Worm (Caenorhabditis elegans) whole organism, L2 larva: ENCODE results near the gene qns-1.

ENCODE experiments used
- C34F6.9 ChIP-seq: fragments of 150-350 bp; optimal IDR thresholded peaks from 2 replicates; lab custom pipeline; 2014; ENCODE audit warnings: missing biosample characterization, missing genetic modification characterization
- F13H6.1 ChIP-seq: sonication (generic microtip); optimal IDR thresholded peaks from 2 replicates; lab custom pipeline; 2016; ENCODE audit warnings: missing genetic modification characterization, missing compliant biosample characterization
- R02D3.7 ChIP-seq: fragments of 150-350 bp; optimal IDR thresholded peaks from 2 replicates; lab custom pipeline; 2014; ENCODE audit warnings: missing biosample characterization, missing genetic modification characterization
- ZK546.5 ChIP-seq: sonication (generic microtip); optimal IDR thresholded peaks from 2 replicates; lab custom pipeline; 2017; ENCODE audit warnings: missing biosample characterization, missing genetic modification characterization
- alr-1 ChIP-seq: fragments of 150-350 bp; optimal IDR thresholded peaks from 2 replicates; lab custom pipeline; 2014; ENCODE audit warnings: missing biosample characterization, missing genetic modification characterization
- aly-2 ChIP-seq: fragments of 150-350 bp; optimal IDR thresholded peaks from 2 replicates; lab custom pipeline; 2014; ENCODE audit warnings: missing biosample characterization, missing genetic modification characterization
- ama-1 ChIP-seq: fragments of 150-350 bp; optimal IDR thresholded peaks from 2 replicates; lab custom pipeline; 2018; ENCODE audit warnings: inconsistent platforms
- blmp-1 ChIP-seq: sonication (generic microtip); optimal IDR thresholded peaks from 2 replicates; lab custom pipeline; 2017; ENCODE audit warnings: missing genetic modification characterization, mild to moderate bottlenecking, missing compliant biosample characterization, antibody characterized with exemption, moderate library complexity; ENCODE audit not compliant: insufficient read depth
- ceh-82 ChIP-seq: fragments of 150-350 bp; optimal IDR thresholded peaks from 2 replicates; lab custom pipeline; 2014; ENCODE audit warnings: missing biosample characterization, missing genetic modification characterization
- crh-2 ChIP-seq: sonication (generic microtip); optimal IDR thresholded peaks from 2 replicates; lab custom pipeline; 2017; ENCODE audit warnings: missing biosample characterization, missing genetic modification characterization
- dmd-4 ChIP-seq: sonication (generic microtip); optimal IDR thresholded peaks from 2 replicates; lab custom pipeline; 2017; ENCODE audit warnings: missing biosample characterization, missing genetic modification characterization
- egl-27 ChIP-seq: sonication (generic microtip); optimal IDR thresholded peaks from 3 replicates; lab custom pipeline; 2017; ENCODE audit warnings: missing biosample characterization, missing genetic modification reagents, missing genetic modification characterization
- elt-1 ChIP-seq: fragments of 150-350 bp; optimal IDR thresholded peaks from 2 replicates; lab custom pipeline; 2014; ENCODE audit warnings: missing biosample characterization, missing genetic modification characterization
- elt-3 ChIP-seq: sonication (generic microtip); optimal IDR thresholded peaks from 2 replicates; lab custom pipeline; 2017; ENCODE audit warnings: missing biosample characterization, missing genetic modification characterization
- fos-1 ChIP-seq: fragments of 150-350 bp; optimal IDR thresholded peaks from 2 replicates; lab custom pipeline; 2014; ENCODE audit warnings: missing biosample characterization, missing genetic modification characterization
- lin-11 ChIP-seq: fragments of 150-350 bp; sonication (generic microtip); optimal IDR thresholded peaks from 2 replicates; lab custom pipeline; 2014; ENCODE audit warnings: missing biosample characterization, missing genetic modification characterization, inconsistent platforms, mixed read lengths
- lin-39 ChIP-seq: fragments of 150-350 bp; optimal IDR thresholded peaks from 2 replicates; lab custom pipeline; 2014; ENCODE audit warnings: missing biosample characterization, missing genetic modification reagents, missing genetic modification characterization
- lsy-2 ChIP-seq, 2 experiments: fragments of 150-350 bp in 1 of 2; sonication (generic microtip) in 1 of 2; optimal IDR thresholded peaks; 2 replicates each; lab custom pipeline; 2014 to 2017; ENCODE audit warnings: missing biosample characterization in 2 of 2, missing genetic modification characterization in 2 of 2
- mab-5 ChIP-seq: fragments of 150-350 bp; optimal IDR thresholded peaks from 2 replicates; lab custom pipeline; 2014; ENCODE audit warnings: missing biosample characterization, missing genetic modification characterization
- mdl-1 ChIP-seq, 2 experiments: fragments of 150-350 bp in 1 of 2; sonication (generic microtip) in 1 of 2; optimal IDR thresholded peaks; 2 replicates each; lab custom pipeline; 2017; ENCODE audit warnings: missing biosample characterization in 2 of 2, missing genetic modification characterization in 2 of 2
- nhr-12 ChIP-seq: fragments of 150-350 bp; optimal IDR thresholded peaks from 2 replicates; lab custom pipeline; 2014; ENCODE audit warnings: missing biosample characterization, missing genetic modification characterization
- nhr-21 ChIP-seq: fragments of 150-350 bp; optimal IDR thresholded peaks from 2 replicates; lab custom pipeline; 2014; ENCODE audit warnings: missing biosample characterization, missing genetic modification characterization
- nhr-23 ChIP-seq: fragments of 150-350 bp; optimal IDR thresholded peaks from 2 replicates; lab custom pipeline; 2014; ENCODE audit warnings: missing biosample characterization, missing genetic modification reagents, missing genetic modification characterization
- nhr-25 ChIP-seq: fragments of 150-350 bp; sonication (generic microtip); optimal IDR thresholded peaks from 3 replicates; lab custom pipeline; 2014; ENCODE audit warnings: missing biosample characterization, missing genetic modification characterization
- nhr-6 ChIP-seq: fragments of 150-350 bp; optimal IDR thresholded peaks from 2 replicates; lab custom pipeline; 2014; ENCODE audit warnings: missing biosample characterization, missing genetic modification characterization
- nhr-77 ChIP-seq: fragments of 150-350 bp; optimal IDR thresholded peaks from 2 replicates; lab custom pipeline; 2014; ENCODE audit warnings: missing biosample characterization, missing genetic modification characterization
- peb-1 ChIP-seq: fragments of 150-350 bp; optimal IDR thresholded peaks from 2 replicates; lab custom pipeline; 2014; ENCODE audit warnings: missing biosample characterization, missing genetic modification characterization
- skn-1 ChIP-seq: sonication (generic microtip); optimal IDR thresholded peaks from 2 replicates; lab custom pipeline; 2017; ENCODE audit warnings: missing biosample characterization, missing genetic modification characterization
- sma-3 ChIP-seq: sonication (generic microtip); optimal IDR thresholded peaks from 2 replicates; lab custom pipeline; 2016; ENCODE audit warnings: missing genetic modification reagents, missing genetic modification characterization, missing compliant biosample characterization
- sma-9 ChIP-seq, 2 experiments: fragments of 150-350 bp in 1 of 2; sonication (generic microtip) in 1 of 2; optimal IDR thresholded peaks; 2 replicates each; lab custom pipeline; 2014 to 2016; ENCODE audit warnings: missing genetic modification characterization in 2 of 2, mild to moderate bottlenecking in 1 of 2, missing biosample characterization in 1 of 2, missing compliant biosample characterization in 1 of 2, missing genetic modification reagents in 1 of 2, moderate library complexity in 1 of 2
- snpc-4 ChIP-seq: fragments of 150-350 bp; optimal IDR thresholded peaks from 2 replicates; lab custom pipeline; 2014; ENCODE audit warnings: missing biosample characterization, missing genetic modification characterization
- unc-39 ChIP-seq: fragments of 150-350 bp; optimal IDR thresholded peaks from 2 replicates; lab custom pipeline; 2014; ENCODE audit warnings: missing biosample characterization, missing genetic modification characterization
- unc-55 ChIP-seq: fragments of 150-350 bp; sonication (generic microtip); optimal IDR thresholded peaks from 3 replicates; lab custom pipeline; 2014; ENCODE audit warnings: missing biosample characterization, missing genetic modification reagents, missing genetic modification characterization
- unc-62 ChIP-seq: fragments of 150-350 bp; optimal IDR thresholded peaks from 2 replicates; lab custom pipeline; 2014; ENCODE audit warnings: missing biosample characterization, missing genetic modification reagents, missing genetic modification characterization
- zag-1 ChIP-seq: fragments of 150-350 bp; optimal IDR thresholded peaks from 2 replicates; lab custom pipeline; 2014; ENCODE audit warnings: missing biosample characterization, missing genetic modification characterization
- ztf-11 ChIP-seq: sonication (generic microtip); optimal IDR thresholded peaks from 2 replicates; lab custom pipeline; 2017; ENCODE audit warnings: missing biosample characterization, missing genetic modification characterization
- ztf-4 ChIP-seq: fragments of 150-350 bp; optimal IDR thresholded peaks from 2 replicates; lab custom pipeline; 2014; ENCODE audit warnings: missing biosample characterization, missing genetic modification characterization

Gene qns-1

ce11 chrIV:10206182-10206581, 12.9 kb downstream of the qns-1 start, which contains the start of gene K04D7.6:
Gene K04D7.6 (minus strand): TSS chrIV:10206282.
- TF ChIP-seq egl-27, result no peak
- no peak for TF ChIP-seq lin-39 (tag; lab: Kevin White, UChicago)
- TF ChIP-seq unc-55 (GFP tag; lab: Kevin White, UChicago), result no peak
- TF ChIP-seq sma-9 (GFP tag; optimal IDR thresholded peaks at IDR 0.05; lab: Kevin White, UChicago), result no peak
- no peak for TF ChIP-seq sma-9 (tag; optimal IDR thresholded peaks at IDR 0.05; lab: Kevin White, UChicago)
- no peak for TF ChIP-seq unc-62 (GFP tag; lab: Kevin White, UChicago)
- no peak for TF ChIP-seq F13H6.1 (tag; lab: Kevin White, UChicago)
- TF ChIP-seq mab-5 (tag; lab: Kevin White, UChicago), result no peak

ce11 chrIV:10197317-10197867, 21.7 kb downstream of the qns-1 start, which contains the start of gene gon-4:
Gene gon-4 (plus strand): TSS chrIV:10197817.
- TF ChIP-seq ceh-82 (no peak), mdl-1 (tag; optimal IDR thresholded peaks at IDR 0.05; lab: Kevin White, UChicago) (no peak), nhr-6 (tag; lab: Kevin White, UChicago) (no peak), nhr-25 (tag; lab: Kevin White, UChicago) (no peak)
- TF ChIP-seq, all 48 proteins: peak for 0

DNA sequence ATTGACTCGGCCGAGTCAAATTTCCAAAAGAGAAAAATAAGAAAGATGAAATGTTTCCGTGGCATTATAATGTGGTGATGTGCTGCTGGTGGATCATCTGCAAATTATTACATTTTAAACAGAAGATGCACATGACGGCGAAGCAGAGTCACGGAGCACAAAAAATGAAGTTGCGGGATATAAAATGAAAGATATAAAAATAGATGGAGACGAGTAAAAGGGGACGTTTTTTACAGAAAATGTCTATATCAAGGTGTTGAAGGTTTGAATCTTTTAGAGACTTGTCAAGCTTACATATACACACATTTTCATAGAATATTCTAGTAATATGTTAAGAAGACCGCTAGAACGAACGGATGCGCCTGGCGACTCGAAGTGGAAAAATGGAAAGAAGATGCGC, 24.8 kb downstream of the qns-1 start, which contains the start of gene ptrg-1:
Gene ptrg-1 (minus strand): TSS at position 101 of the 400 bp plus-strand sequence.
- TF ChIP-seq unc-39 (tag; lab: Kevin White, UChicago), result no peak
- TF ChIP-seq nhr-12 (tag; lab: Kevin White, UChicago), result no peak
- no peak for TF ChIP-seq ZK546.5 (tag; lab: Kevin White, UChicago)

DNA sequence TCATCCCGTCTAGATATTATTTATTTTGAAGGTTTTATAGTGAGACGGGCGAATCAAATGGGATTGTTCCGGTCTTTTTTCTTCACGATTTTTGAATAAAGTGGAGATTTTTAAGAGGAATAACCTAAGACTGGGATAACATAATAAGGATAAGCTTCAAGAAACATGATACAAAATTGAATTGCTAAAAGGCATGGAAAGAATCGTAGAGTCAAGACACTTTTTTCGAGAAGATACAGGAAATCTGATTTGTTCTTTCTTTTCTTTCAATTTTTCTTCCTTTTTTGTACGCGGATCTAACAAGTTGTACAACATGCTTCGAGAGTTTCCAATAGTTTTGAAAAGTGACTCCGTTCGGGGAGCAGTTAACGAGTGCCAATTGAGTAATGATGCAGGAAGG, 27.6 kb downstream of the qns-1 start:
- no peak for TF ChIP-seq ama-1 (lab: Kevin White, UChicago)
- no peak for TF ChIP-seq sma-9 (GFP tag; optimal IDR thresholded peaks at IDR 0.05; lab: Kevin White, UChicago)
- no peak for TF ChIP-seq sma-9 (tag; optimal IDR thresholded peaks at IDR 0.05; lab: Kevin White, UChicago)
- TF ChIP-seq lin-39 (tag; lab: Kevin White, UChicago), result no peak
- no peak for TF ChIP-seq elt-3 (tag; lab: Kevin White, UChicago)
- no peak for TF ChIP-seq unc-62 (GFP tag; lab: Kevin White, UChicago)
- TF ChIP-seq nhr-21 (tag; lab: Kevin White, UChicago), result no peak
- TF ChIP-seq nhr-23 (tag; lab: Kevin White, UChicago), result no peak
- TF ChIP-seq unc-55 (GFP tag; lab: Kevin White, UChicago), result no peak
- no peak for TF ChIP-seq nhr-77 (tag; lab: Kevin White, UChicago)
- no peak for TF ChIP-seq nhr-25 (tag; lab: Kevin White, UChicago)
- no peak for TF ChIP-seq unc-39 (tag; lab: Kevin White, UChicago)
- no peak for TF ChIP-seq C34F6.9 (tag; lab: Kevin White, UChicago)
- TF ChIP-seq mdl-1 (tag; optimal IDR thresholded peaks at IDR 0.05; lab: Kevin White, UChicago), result no peak
- no peak for TF ChIP-seq R02D3.7 (tag; lab: Kevin White, UChicago)
- no peak for TF ChIP-seq fos-1 (tag; lab: Kevin White, UChicago)
- TF ChIP-seq nhr-12 (tag; lab: Kevin White, UChicago), result no peak
- no peak for TF ChIP-seq crh-2 (tag; lab: Kevin White, UChicago)
- TF ChIP-seq, all 48 proteins: peak for 0

- TF ChIP-seq zag-1 (tag; lab: Kevin White, UChicago) (no peak), skn-1 (tag; lab: Kevin White, UChicago) (no peak), blmp-1 (tag; lab: Kevin White, UChicago) (no peak), fos-1 (tag; lab: Kevin White, UChicago) (no peak), alr-1 (tag; lab: Kevin White, UChicago) (no peak), unc-62 (GFP tag; lab: Kevin White, UChicago) (no peak), F13H6.1 (tag; lab: Kevin White, UChicago) (no peak), aly-2 (tag; lab: Kevin White, UChicago) (no peak), nhr-25 (tag; lab: Kevin White, UChicago) (no peak), peb-1 (tag; lab: Kevin White, UChicago) (no peak), nhr-12 (tag; lab: Kevin White, UChicago) (no peak), elt-3 (tag; lab: Kevin White, UChicago) (no peak)
These were observed 28.5 kb downstream of the qns-1 start for ce11 chrIV:10190586-10190985.

DNA sequence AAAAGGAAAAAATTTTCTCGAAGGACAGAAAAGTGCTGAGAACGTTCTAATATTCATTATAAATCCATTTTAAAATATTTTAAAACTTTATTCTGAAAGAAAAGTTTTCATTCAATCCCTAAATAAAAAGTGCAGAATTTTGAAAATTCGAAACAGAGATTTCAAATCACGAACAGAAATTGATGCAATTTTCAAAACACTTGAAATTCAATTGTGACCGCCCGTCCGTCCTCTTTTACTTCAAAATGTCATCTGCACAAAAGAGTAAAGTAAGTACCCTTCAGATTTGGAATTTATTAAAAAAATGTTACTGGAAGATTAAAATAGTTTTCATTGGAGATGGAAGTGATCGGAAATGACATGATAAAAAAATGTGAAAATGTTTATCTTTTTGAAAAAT, 30.6 kb downstream of the qns-1 start:
- TF ChIP-seq lin-11 (tag; lab: Kevin White, UChicago), result no peak
- TF ChIP-seq F13H6.1 (tag; lab: Kevin White, UChicago), result no peak
- no peak for TF ChIP-seq nhr-77 (tag; lab: Kevin White, UChicago)
- no peak for TF ChIP-seq C34F6.9 (tag; lab: Kevin White, UChicago)
- no peak for TF ChIP-seq nhr-12 (tag; lab: Kevin White, UChicago)
- TF ChIP-seq ama-1 (lab: Kevin White, UChicago), result no peak
- TF ChIP-seq egl-27, result no peak
- TF ChIP-seq snpc-4 (tag; lab: Kevin White, UChicago), result no peak
- TF ChIP-seq sma-3 (GFP tag; lab: Kevin White, UChicago), result no peak
- no peak for TF ChIP-seq peb-1 (tag; lab: Kevin White, UChicago)
- no peak for TF ChIP-seq elt-1 (tag; lab: Kevin White, UChicago)
- no peak for TF ChIP-seq dmd-4 (tag; lab: Kevin White, UChicago)
- TF ChIP-seq sma-9 (GFP tag; optimal IDR thresholded peaks at IDR 0.05; lab: Kevin White, UChicago), result no peak
- no peak for TF ChIP-seq sma-9 (tag; optimal IDR thresholded peaks at IDR 0.05; lab: Kevin White, UChicago)
- no peak for TF ChIP-seq unc-62 (GFP tag; lab: Kevin White, UChicago)
- TF ChIP-seq lsy-2 (tag; optimal IDR thresholded peaks at IDR 0.05; lab: Kevin White, UChicago), result no peak
- TF ChIP-seq elt-3 (tag; lab: Kevin White, UChicago), result no peak
- TF ChIP-seq crh-2 (tag; lab: Kevin White, UChicago), result no peak
- no peak for TF ChIP-seq ztf-11 (tag; lab: Kevin White, UChicago)
- no peak for TF ChIP-seq ztf-4 (tag; lab: Kevin White, UChicago)
- no peak for TF ChIP-seq nhr-25 (tag; lab: Kevin White, UChicago)
- TF ChIP-seq, all 48 proteins: peak for 0
